Worm (Caenorhabditis elegans) whole organism, L4 larva: ENCODE data around the gene K09E2.3.
A peak's percentile ranks its signal among the peaks of the same experiment; 100 is the strongest.

Source experiments
- D1046.2 ChIP-seq: fragments of 200-800 bp; sonication (Bioruptor generic); IDR thresholded peaks from 2 replicates; pipeline ENCODE4 v1.3.6; 2022; ENCODE audit warnings: missing genetic modification characterization, missing compliant biosample characterization
- T20F7.1 ChIP-seq: fragments of 200-800 bp; sonication (Bioruptor generic); optimal IDR thresholded peaks from 2 replicates; lab custom pipeline; 2018; ENCODE audit warnings: mild to moderate bottlenecking, missing genetic modification characterization, missing compliant biosample characterization
- ZK546.5 ChIP-seq, 2 experiments: sonication (generic microtip); optimal IDR thresholded peaks; 2 replicates each; lab custom pipeline; 2017; ENCODE audit warnings: missing biosample characterization in 2 of 2, missing genetic modification characterization in 2 of 2
- ces-1 ChIP-seq: fragments of 150-350 bp; sonication (generic microtip); optimal IDR thresholded peaks from 4 replicates; lab custom pipeline; 2014; ENCODE audit warnings: missing biosample characterization, missing genetic modification reagents, missing genetic modification characterization
- cey-2 ChIP-seq: sonication (generic microtip); optimal IDR thresholded peaks from 3 replicates; lab custom pipeline; 2017; ENCODE audit warnings: missing genetic modification characterization, mild to moderate bottlenecking, missing compliant biosample characterization, antibody characterized with exemption, borderline replicate concordance; ENCODE audit not compliant: insufficient read depth
- daf-16 ChIP-seq, 3 experiments: sonication (generic microtip); optimal IDR thresholded peaks; 2 replicates each; lab custom pipeline; 2016 to 2017; ENCODE audit warnings: missing genetic modification characterization in 3 of 3, missing genetic modification reagents in 3 of 3, mild to moderate bottlenecking in 2 of 3, missing compliant biosample characterization in 2 of 3, missing biosample characterization in 1 of 3, moderate library complexity in 1 of 3
- daf-19 ChIP-seq: fragments of 200-800 bp; sonication (Bioruptor generic); conservative IDR thresholded peaks from 2 replicates; pipeline ENCODE4 v1.3.6; 2022; ENCODE audit warnings: missing genetic modification characterization, missing compliant biosample characterization
- dmd-6 ChIP-seq: fragments of 200-800 bp; sonication (Bioruptor generic); IDR thresholded peaks from 2 replicates; pipeline ENCODE4 v1.3.6; 2022; ENCODE audit warnings: missing genetic modification reagents, missing genetic modification characterization, missing compliant biosample characterization
- duxl-1 ChIP-seq: sonication (generic microtip); optimal IDR thresholded peaks from 2 replicates; lab custom pipeline; 2016; ENCODE audit warnings: mild to moderate bottlenecking, missing genetic modification characterization, moderate library complexity, missing compliant biosample characterization; ENCODE audit not compliant: poor library complexity
- dve-1 ChIP-seq: sonication (generic microtip); optimal IDR thresholded peaks from 2 replicates; lab custom pipeline; 2017; ENCODE audit warnings: antibody characterized with exemption, mild to moderate bottlenecking, missing genetic modification characterization, missing compliant biosample characterization; ENCODE audit not compliant: insufficient read depth
- fkh-10 ChIP-seq: fragments of 150-350 bp; optimal IDR thresholded peaks from 2 replicates; lab custom pipeline; 2014; ENCODE audit warnings: missing biosample characterization, missing genetic modification reagents, missing genetic modification characterization
- fos-1 ChIP-seq: fragments of 150-350 bp; optimal IDR thresholded peaks from 2 replicates; lab custom pipeline; 2014; ENCODE audit warnings: missing biosample characterization, missing genetic modification characterization
- hlh-11 ChIP-seq: fragments of 200-800 bp; sonication (Bioruptor generic); optimal IDR thresholded peaks from 2 replicates; lab custom pipeline; 2018; ENCODE audit warnings: mild to moderate bottlenecking, missing genetic modification characterization, missing compliant biosample characterization
- hlh-30 ChIP-seq: sonication (generic microtip); optimal IDR thresholded peaks from 2 replicates; lab custom pipeline; 2017; ENCODE audit warnings: antibody characterized with exemption, mild to moderate bottlenecking, missing genetic modification characterization, missing compliant biosample characterization; ENCODE audit not compliant: insufficient read depth
- lim-7 ChIP-seq: fragments of 200-800 bp; sonication (Bioruptor generic); IDR thresholded peaks from 2 replicates; pipeline ENCODE4 v1.3.6; 2022; ENCODE audit warnings: missing genetic modification characterization, missing compliant biosample characterization
- lin-13 ChIP-seq: fragments of 150-350 bp; optimal IDR thresholded peaks from 2 replicates; lab custom pipeline; 2014; ENCODE audit warnings: missing biosample characterization, missing genetic modification reagents, missing genetic modification characterization
- lsy-2 ChIP-seq, 2 experiments: fragments of 150-350 bp in 1 of 2; sonication (generic microtip) in 1 of 2; optimal IDR thresholded peaks; 2 replicates each; lab custom pipeline; 2014 to 2017; ENCODE audit warnings: missing biosample characterization in 2 of 2, missing genetic modification characterization in 2 of 2
- madf-9 ChIP-seq: fragments of 200-800 bp; sonication (Bioruptor generic); conservative IDR thresholded peaks from 2 replicates; pipeline ENCODE4 v1.3.6; 2022; ENCODE audit warnings: missing genetic modification reagents, missing genetic modification characterization, missing compliant biosample characterization
- mes-2 ChIP-seq: sonication (generic microtip); optimal IDR thresholded peaks from 2 replicates; lab custom pipeline; 2016; ENCODE audit warnings: missing genotype, mild to moderate bottlenecking, missing genetic modification characterization, missing compliant biosample characterization; ENCODE audit not compliant: poor library complexity, severe bottlenecking
- nhr-102 ChIP-seq: sonication (generic microtip); optimal IDR thresholded peaks from 2 replicates; lab custom pipeline; 2016; ENCODE audit warnings: mild to moderate bottlenecking, missing genetic modification characterization, moderate library complexity, missing compliant biosample characterization
- nhr-11 ChIP-seq: fragments of 150-350 bp; optimal IDR thresholded peaks from 2 replicates; lab custom pipeline; 2014; ENCODE audit warnings: missing biosample characterization, missing genetic modification characterization
- nhr-237 ChIP-seq: sonication (generic microtip); optimal IDR thresholded peaks from 2 replicates; lab custom pipeline; 2017; ENCODE audit warnings: missing biosample characterization, missing genetic modification characterization
- nhr-28 ChIP-seq: fragments of 150-350 bp; optimal IDR thresholded peaks from 2 replicates; lab custom pipeline; 2014; ENCODE audit warnings: missing biosample characterization, missing genetic modification characterization
- nhr-41 ChIP-seq: fragments of 200-800 bp; sonication (Bioruptor generic); IDR thresholded peaks from 2 replicates; pipeline ENCODE4 v1.3.6; 2022; ENCODE audit warnings: missing genetic modification reagents, missing genetic modification characterization, missing compliant biosample characterization
- nhr-48 ChIP-seq: sonication (generic microtip); optimal IDR thresholded peaks from 2 replicates; lab custom pipeline; 2016; ENCODE audit warnings: mild to moderate bottlenecking, missing genetic modification characterization, missing compliant biosample characterization
- nhr-6 ChIP-seq: fragments of 150-350 bp; optimal IDR thresholded peaks from 2 replicates; lab custom pipeline; 2014; ENCODE audit warnings: missing biosample characterization, missing genetic modification characterization
- nhr-77 ChIP-seq: fragments of 150-350 bp; optimal IDR thresholded peaks from 2 replicates; lab custom pipeline; 2014; ENCODE audit warnings: missing biosample characterization, missing genetic modification characterization
- php-3 ChIP-seq: fragments of 200-800 bp; sonication (Bioruptor generic); IDR thresholded peaks from 2 replicates; pipeline ENCODE4 v1.3.6; 2022; ENCODE audit warnings: missing genetic modification reagents, missing genetic modification characterization, missing compliant biosample characterization
- pqm-1 ChIP-seq: sonication (generic microtip); optimal IDR thresholded peaks from 2 replicates; lab custom pipeline; 2017; ENCODE audit warnings: missing biosample characterization, missing genetic modification characterization
- saeg-2 ChIP-seq: fragments of 200-800 bp; sonication (Bioruptor generic); IDR thresholded peaks from 2 replicates; pipeline ENCODE4 v1.3.6; 2022; ENCODE audit warnings: missing genetic modification reagents, missing genetic modification characterization, missing compliant biosample characterization
- sdz-12 ChIP-seq: fragments of 200-800 bp; sonication (Bioruptor generic); optimal IDR thresholded peaks from 2 replicates; lab custom pipeline; 2018; ENCODE audit warnings: mild to moderate bottlenecking, missing genetic modification characterization, missing compliant biosample characterization
- tra-1 ChIP-seq: fragments of 200-800 bp; sonication (Bioruptor generic); IDR thresholded peaks from 2 replicates; pipeline ENCODE4 v1.3.6; 2022; ENCODE audit warnings: missing genetic modification reagents, missing genetic modification characterization, missing compliant biosample characterization
- unc-130 ChIP-seq: sonication (generic microtip); optimal IDR thresholded peaks from 2 replicates; lab custom pipeline; 2016; ENCODE audit warnings: missing genetic modification reagents, missing genetic modification characterization, missing compliant biosample characterization
- unc-39 ChIP-seq: sonication (generic microtip); optimal IDR thresholded peaks from 2 replicates; lab custom pipeline; 2017; ENCODE audit warnings: missing biosample characterization, missing genetic modification characterization
- unc-62 ChIP-seq, 3 experiments: fragments of 150-350 bp in 1 of 3; sonication (generic microtip); optimal IDR thresholded peaks in 2 of 3; peaks in 1 of 3; 1 replicate in 1 of 3; 2 replicates in 2 of 3; lab custom pipeline; 2014 to 2017; ENCODE audit warnings: missing biosample characterization in 3 of 3, missing genetic modification characterization in 3 of 3, missing genetic modification reagents in 3 of 3, missing genotype in 1 of 3
- zag-1 ChIP-seq: fragments of 150-350 bp; optimal IDR thresholded peaks from 2 replicates; lab custom pipeline; 2014; ENCODE audit warnings: missing biosample characterization, missing genetic modification characterization
- ztf-7 ChIP-seq: fragments of 150-350 bp; optimal IDR thresholded peaks from 2 replicates; lab custom pipeline; 2014; ENCODE audit warnings: missing biosample characterization, missing genetic modification characterization

Gene K09E2.3

DNA sequence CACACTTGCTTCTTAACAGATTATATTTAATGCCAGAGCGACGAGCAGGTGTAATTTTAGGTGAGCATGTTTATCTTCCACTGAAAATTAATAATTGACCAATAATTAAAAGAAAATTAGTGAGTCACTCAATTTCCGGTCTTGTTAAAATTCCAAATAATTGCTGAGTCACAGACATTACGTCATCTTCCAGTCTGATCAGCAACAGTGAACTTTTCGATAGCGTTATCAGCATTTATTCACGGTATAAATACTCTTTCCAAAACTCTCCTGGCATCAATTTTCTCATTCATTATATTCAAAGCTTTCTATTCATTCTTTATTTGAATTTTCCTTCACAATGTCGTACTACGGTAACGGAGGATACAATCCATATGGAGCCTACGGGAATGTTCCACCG, 36.5 kb downstream of the K09E2.3 start, which contains the start of gene kreg-1:
kreg-1 (plus strand) TSS at position 341 of the 400 bp plus-strand sequence.
- TF ChIP-seq pqm-1 (peak; percentile 32), ces-1 (no peak), dmd-6 (GFP tag; lab: Robert Waterston, UW) (peak; percentile 11; the same call in 1 of the 2 replicates), lin-13 (GFP tag; lab: Kevin White, UChicago) (no peak)
- TF ChIP-seq, all 104 proteins: peak for 2

DNA sequence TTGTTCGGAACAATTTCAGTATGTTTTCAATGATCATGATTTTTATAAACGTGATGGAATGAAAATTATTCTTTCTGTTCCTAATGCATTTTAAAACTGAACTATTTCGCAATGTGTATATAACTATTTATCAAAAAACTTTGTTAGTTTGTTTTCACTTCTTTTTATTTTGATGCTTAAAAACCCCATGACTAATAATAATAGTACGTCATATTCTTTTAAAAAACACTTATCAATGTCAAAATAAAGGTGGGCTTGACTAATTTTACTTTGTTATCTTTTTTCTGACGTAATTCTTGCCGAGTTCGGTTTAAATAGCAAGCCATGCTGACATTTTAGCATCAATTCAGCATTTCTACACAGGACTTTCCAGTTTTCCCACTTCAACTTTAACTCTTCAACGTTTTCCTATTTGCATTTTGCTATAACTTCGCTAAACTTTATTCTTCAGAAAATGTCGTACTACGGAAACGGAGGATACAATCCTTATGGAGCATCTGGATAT, 38.3 kb downstream of the K09E2.3 start, which contains the start of gene F53A9.1:
F53A9.1 (plus strand) TSS at position 455 of the 505 bp plus-strand sequence.
- TF ChIP-seq fos-1 (tag; lab: Kevin White, UChicago), result no peak
- no peak for TF ChIP-seq fkh-10 (GFP tag; lab: Kevin White, UChicago)
- TF ChIP-seq daf-19 (GFP tag; lab: Robert Waterston, UW), result no peak
- no peak for TF ChIP-seq daf-16 (GFP tag; optimal IDR thresholded peaks at IDR 0.05; lab: Kevin White, UChicago)
- TF ChIP-seq daf-16 (tag; optimal IDR thresholded peaks at IDR 0.05; lab: Kevin White, UChicago), result peak; percentile 62
- TF ChIP-seq ZK546.5 (tag; optimal IDR thresholded peaks at IDR 0.05; lab: Kevin White, UChicago), result no peak
- peak in 1 of 2 experiments; percentile 75 for TF ChIP-seq unc-62 (GFP tag; optimal IDR thresholded peaks at IDR 0.05 in 1 of 2; lab: Kevin White, UChicago)
- TF ChIP-seq unc-62 (tag; optimal IDR thresholded peaks at IDR 0.05; lab: Kevin White, UChicago), result no peak
- no peak for TF ChIP-seq nhr-28
- peak; percentile 38 for TF ChIP-seq dve-1
- TF ChIP-seq T20F7.1 (GFP tag; lab: Kevin White, UChicago), result no peak
- TF ChIP-seq lsy-2 (tag; optimal IDR thresholded peaks at IDR 0.05; lab: Kevin White, UChicago), result no peak
- TF ChIP-seq lim-7, result no peak
- TF ChIP-seq unc-130 (GFP tag; lab: Kevin White, UChicago), result no peak
- TF ChIP-seq nhr-41 (GFP tag; lab: Robert Waterston, UW), result no peak
- no peak for TF ChIP-seq zag-1
- TF ChIP-seq, all 104 proteins: peak for 3

DNA sequence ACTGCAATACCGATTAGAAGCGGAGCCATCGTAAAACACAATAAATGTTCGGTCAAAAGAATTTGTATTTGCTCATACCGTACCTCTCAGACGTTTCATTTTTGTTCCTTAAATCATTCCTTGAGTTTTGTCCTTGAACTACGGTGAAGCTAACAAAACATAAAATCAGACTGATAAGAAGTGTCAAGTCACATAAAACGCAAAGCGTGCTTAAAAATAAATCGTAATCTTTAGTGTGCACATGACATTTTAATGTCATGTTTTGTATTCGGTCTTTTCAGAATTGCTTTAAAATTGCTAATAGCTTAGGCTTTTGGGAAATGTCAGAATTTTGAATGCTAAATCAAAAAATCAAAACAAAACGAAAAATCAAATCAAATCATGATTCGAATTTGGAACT, 39.8 kb downstream of the K09E2.3 start:
- TF ChIP-seq nhr-6 (tag; lab: Kevin White, UChicago) (peak; percentile 38), cey-2 (tag; lab: Kevin White, UChicago) (no peak), nhr-11 (tag; lab: Kevin White, UChicago) (no peak), php-3 (GFP tag; lab: Robert Waterston, UW) (peak; percentile 95), dve-1 (peak; percentile 78), ztf-7 (tag; lab: Kevin White, UChicago) (peak; percentile 2), nhr-237 (tag; lab: Kevin White, UChicago) (no peak), nhr-48 (tag; lab: Kevin White, UChicago) (peak; percentile 30), nhr-102 (peak; percentile 0), saeg-2 (GFP tag; lab: Robert Waterston, UW) (no peak), madf-9 (GFP tag; lab: Robert Waterston, UW) (no peak), nhr-28 (peak; percentile 85), duxl-1 (tag; lab: Kevin White, UChicago) (no peak), mes-2 (no peak), sdz-12 (no peak), nhr-77 (peak; percentile 61), D1046.2 (GFP tag; lab: Robert Waterston, UW) (no peak), pqm-1 (peak; percentile 84), unc-39 (tag; lab: Kevin White, UChicago) (no peak), lsy-2 (tag; optimal IDR thresholded peaks at IDR 0.05; lab: Kevin White, UChicago) (peak in 1 of 2 experiments; percentile 4), daf-16 (GFP tag; optimal IDR thresholded peaks at IDR 0.05; lab: Kevin White, UChicago) (no peak), daf-16 (tag; optimal IDR thresholded peaks at IDR 0.05; lab: Kevin White, UChicago) (peak; percentile 71), dmd-6 (GFP tag; lab: Robert Waterston, UW) (peak; percentile 83), tra-1 (GFP tag; lab: Robert Waterston, UW) (peak; percentile 64; the same call in 1 of the 2 replicates), hlh-30 (tag; lab: Kevin White, UChicago) (peak; percentile 55), hlh-11 (tag; lab: Kevin White, UChicago) (peak; percentile 72)
